Worm (Caenorhabditis elegans) whole organism, dauer: ENCODE data around the gene D1025.1.

Experiments
- unc-62 ChIP-seq: sonication (generic microtip); optimal IDR thresholded peaks from 2 replicates; lab custom pipeline; 2017; ENCODE audit warnings: missing biosample characterization, missing genetic modification reagents, missing genetic modification characterization

The D1025.1 gene

DNA sequence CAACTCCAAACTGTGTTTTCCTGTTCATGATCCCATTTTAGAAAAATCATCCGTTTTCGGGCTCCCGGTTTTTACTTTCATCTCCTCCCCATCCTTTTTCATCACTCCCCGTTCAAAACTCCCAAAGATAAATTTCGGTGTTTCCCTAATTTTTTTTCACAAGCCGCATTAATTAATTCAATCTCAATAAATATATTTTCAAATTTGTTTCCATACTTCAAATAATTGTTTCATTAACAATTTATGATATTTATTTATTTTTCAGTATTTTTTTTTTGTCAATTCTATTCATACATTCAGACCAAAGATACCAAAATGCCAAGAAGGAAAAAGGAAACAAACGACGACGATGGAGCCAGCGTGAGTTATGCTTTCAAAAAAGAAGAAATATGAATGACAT lies at the start of gene D1025.1:
TSS of gene D1025.1 (plus strand) at position 301 of the 400 bp plus-strand sequence.
- no peak for TF ChIP-seq unc-62

ce11 chrX:14473740-14474139 lies 46.8 kb upstream of the D1025.1 start, which contains the start of gene M163.5:
Gene M163.5, plus strand, starts transcription at chrX:14474040.
- no peak for TF ChIP-seq unc-62

ce11 chrX:14476625-14477257 lies 43.8 kb upstream of the D1025.1 start:
- no peak for TF ChIP-seq unc-62

- no peak for TF ChIP-seq unc-62
These were observed 43.2 kb upstream of the D1025.1 start for ce11 chrX:14477338-14477737.

DNA sequence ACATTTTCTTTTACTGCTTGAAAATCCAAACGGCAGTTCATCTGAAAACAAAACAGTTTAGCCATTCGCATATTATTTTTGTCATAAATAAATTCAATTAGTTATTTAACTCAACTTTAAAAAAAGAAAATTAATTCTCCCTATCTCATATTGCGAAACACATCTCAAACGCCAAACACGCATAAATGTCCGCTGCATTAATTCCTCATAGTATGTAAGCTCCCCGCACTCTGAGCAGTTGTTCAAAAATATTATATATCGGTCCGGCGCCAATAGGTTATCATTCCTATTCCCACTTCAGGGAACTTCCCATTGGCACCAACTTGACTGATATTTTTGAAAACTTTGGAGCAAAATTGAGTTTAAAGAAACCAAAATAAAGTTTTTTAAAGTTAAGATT lies 42.4 kb upstream of the D1025.1 start:
- no peak for TF ChIP-seq unc-62

DNA sequence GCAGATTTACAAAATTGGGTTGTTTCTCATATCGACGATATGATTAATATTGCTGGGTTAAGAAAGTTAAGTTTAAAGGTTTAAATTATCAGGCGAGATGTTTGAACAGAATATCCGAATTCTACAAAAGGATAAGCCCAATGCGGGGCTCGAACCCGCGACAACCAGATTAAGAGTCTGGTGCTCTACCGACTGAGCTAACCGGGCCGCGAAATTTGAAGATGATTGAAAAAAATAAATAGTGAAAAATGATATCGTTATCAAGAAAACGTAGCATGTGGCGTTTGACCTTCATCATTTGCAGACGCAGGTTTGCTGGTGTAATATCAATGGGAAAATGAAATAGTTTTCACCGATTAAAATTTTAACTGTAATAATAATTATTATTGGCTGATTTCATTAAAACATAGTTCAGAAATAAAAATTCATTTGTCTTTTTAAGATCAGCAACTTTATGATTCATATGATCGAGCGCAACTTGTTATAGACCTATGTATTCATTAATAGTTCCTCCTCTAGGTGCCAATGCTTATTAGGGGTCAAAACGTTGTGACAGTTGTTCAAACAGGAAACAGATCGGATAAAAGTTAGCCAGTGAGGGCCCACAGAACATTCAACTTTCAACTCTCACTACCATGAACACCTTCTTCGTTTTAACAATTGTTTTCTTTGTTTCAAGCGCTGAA lies 41.7 kb upstream of the D1025.1 start, which contains the start of gene M163.11:
TSS of gene M163.11 (plus strand) at position 636 of the 686 bp plus-strand sequence.
- TF ChIP-seq unc-62, result no peak

DNA sequence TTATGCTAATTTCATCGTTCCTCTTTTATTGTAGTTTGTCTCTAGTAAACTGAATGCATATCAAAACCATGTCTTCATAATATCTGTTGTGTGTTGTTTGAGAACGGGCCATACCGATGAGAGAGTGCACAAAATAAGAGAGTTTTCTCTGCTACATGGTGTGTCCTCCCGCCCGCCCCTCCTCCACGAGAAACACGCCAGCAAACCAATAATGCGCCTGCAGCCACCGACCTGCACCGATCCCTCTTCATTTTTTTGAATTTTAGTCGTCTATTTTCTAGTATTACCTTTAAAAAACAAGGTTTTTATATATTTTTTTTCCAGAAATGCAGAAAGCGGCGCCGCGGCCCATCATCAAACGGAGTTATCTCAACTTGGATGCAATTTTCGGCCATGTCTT lies 40.3 kb upstream of the D1025.1 start, which contains the start of gene gfi-3:
TSS of gene gfi-3 (plus strand) at position 325 of the 400 bp plus-strand sequence.
- no peak for TF ChIP-seq unc-62

DNA sequence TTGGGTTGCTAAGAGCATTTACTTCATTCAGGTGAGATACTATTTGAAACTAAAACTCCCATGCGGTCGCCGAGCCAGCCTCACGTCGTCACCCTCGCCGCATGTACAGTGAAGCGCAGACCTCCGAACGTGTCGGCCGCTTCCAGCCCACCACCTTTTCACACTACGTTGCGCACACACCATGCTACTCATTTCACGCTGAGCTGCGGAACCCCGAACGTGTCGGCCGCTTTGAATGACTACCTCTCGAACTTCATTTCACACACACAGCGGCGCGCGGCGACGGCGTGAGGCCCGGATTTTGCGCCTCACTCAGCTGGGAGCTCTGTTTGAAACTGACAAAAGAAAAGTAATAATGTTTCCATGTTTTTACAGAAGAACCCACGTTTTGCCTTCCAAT lies 38.9 kb upstream of the D1025.1 start:
- TF ChIP-seq unc-62, result no peak

ce11 chrX:14484827-14485226 lies 35.7 kb upstream of the D1025.1 start, which contains the start of gene M163.8:
Gene M163.8, plus strand, starts transcription at chrX:14485127.
- no peak for TF ChIP-seq unc-62

ce11 chrX:14486503-14486902 lies 34.1 kb upstream of the D1025.1 start:
- no peak for TF ChIP-seq unc-62

DNA sequence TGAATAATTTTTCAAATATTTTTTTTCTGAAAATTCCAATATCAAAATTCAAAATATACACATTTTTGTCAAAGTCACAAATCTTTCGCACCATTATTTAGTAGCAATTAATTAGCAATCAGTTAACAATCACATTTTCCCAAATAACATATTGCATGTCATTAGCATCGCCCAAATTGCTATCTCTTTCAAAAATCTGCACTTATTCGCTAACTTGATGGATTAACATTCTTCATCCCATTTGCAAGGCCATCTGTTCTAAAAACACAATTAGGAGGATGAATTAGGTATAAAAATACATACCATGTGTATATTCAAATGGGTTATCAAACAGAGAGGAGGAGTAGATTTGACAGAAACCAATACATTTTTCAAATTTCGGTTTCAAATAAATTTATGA lies 33.2 kb upstream of the D1025.1 start:
- TF ChIP-seq unc-62, result no peak

- no peak for TF ChIP-seq unc-62
These were observed 32.7 kb upstream of the D1025.1 start for ce11 chrX:14487832-14488231.

DNA sequence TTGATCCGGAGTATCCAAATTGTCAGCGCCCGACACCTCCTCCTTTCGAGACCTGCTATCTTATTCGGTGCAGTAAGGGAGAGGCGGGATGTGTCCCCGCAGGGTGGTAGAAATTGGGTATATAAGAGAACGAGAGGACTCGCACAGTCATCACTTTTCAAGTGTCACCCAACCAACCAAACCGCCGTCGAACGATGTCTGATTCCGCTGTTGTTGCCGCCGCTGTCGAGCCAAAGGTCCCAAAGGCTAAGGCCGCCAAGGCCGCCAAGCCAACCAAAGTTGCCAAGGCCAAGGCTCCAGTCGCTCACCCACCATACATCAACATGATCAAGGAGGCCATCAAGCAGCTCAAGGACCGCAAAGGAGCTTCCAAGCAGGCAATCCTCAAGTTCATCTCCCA lies 30.6 kb upstream of the D1025.1 start, which contains the start of gene his-24:
TSS of gene his-24 (plus strand) at position 150 of the 400 bp plus-strand sequence.
- TF ChIP-seq unc-62, result no peak

- TF ChIP-seq unc-62, result no peak
These were observed 30.1 kb upstream of the D1025.1 start for ce11 chrX:14490486-14490885.

- TF ChIP-seq unc-62, result no peak
These were observed 29.5 kb upstream of the D1025.1 start for ce11 chrX:14491103-14491502.

DNA sequence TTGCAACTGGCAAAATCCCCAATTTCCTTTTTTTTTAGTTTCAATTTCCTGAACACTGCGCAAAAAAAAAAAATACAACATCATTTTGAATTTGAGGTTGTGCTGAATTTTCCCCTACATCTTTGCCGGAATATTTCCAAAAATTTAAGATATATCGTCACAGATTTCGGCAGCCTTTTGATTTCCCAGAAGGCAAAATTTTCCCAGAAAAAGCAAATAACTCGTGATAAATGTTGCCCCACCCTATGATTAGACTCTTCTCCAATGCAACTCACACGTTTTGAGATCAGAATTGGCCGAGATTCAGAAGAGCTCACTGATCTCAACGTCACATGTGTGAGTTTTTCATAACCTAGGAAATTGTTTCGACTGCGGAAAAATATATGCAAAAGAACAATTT lies 28.1 kb upstream of the D1025.1 start:
- no peak for TF ChIP-seq unc-62

DNA sequence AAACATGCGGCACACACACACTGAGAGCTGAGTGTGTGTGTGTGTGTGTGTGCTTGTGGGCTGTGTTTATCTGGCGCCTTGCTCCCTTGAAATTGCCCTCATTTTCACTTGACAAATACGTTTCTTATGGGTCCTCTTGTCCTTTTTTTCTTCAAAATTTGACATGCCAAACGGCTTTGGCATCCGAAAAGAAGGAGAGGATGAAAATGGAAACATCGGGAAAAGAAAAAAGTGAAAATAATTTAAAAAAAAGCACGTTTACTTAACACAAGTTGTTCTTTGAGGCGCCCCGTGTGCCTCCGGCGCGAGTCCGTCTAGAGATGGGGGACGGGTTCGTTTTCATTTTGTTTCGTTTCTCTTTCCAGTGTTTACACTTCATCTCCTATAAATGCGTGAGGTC lies 25.5 kb upstream of the D1025.1 start:
- no peak for TF ChIP-seq unc-62

- TF ChIP-seq unc-62, result no peak
These were observed 24.8 kb upstream of the D1025.1 start, which contains the start of gene ztf-14 for ce11 chrX:14495785-14496184. Gene ztf-14, plus strand, starts transcription at chrX:14496085.
